Comparison of ENCODE assay signal across 2 worm cellular contexts in genomic region chrIV:15658444-15658843, ce11.
TF ChIP-seq lines count a peak whose summit lies in the region.

No protein-coding gene starts in this region.

TF ChIP-seq in whole organism, L4 larva, 104 proteins besides CTCF, POLR2A, EP300 and RAD21:
- TF ChIP-seq snpc-1.2 (GFP tag; IDR thresholded peaks at IDR 0.05; lab: Robert Waterston, UW) = peak; percentile 59; the same call in 1 of the 2 replicates
- no peak for TF ChIP-seq snpc-4 (tag; optimal IDR thresholded peaks at IDR 0.05; lab: Kevin White, UChicago)

TF ChIP-seq in whole organism, young adult, 124 proteins besides CTCF, POLR2A, EP300 and RAD21:
- no peak for TF ChIP-seq sptf-2 (GFP tag; optimal IDR thresholded peaks at IDR 0.05; lab: Kevin White, UChicago)
- no peak for TF ChIP-seq ekl-4 (GFP tag; IDR thresholded peaks at IDR 0.05; lab: Robert Waterston, UW)
- no peak for TF ChIP-seq snpc-1.3 (tag; optimal IDR thresholded peaks at IDR 0.05; lab: Kevin White, UChicago; ENCODE audit: insufficient read depth)
- no peak for TF ChIP-seq K12H6.12 (tag; optimal IDR thresholded peaks at IDR 0.05; lab: Kevin White, UChicago)
- TF ChIP-seq nhr-80 (tag; optimal IDR thresholded peaks at IDR 0.05; lab: Kevin White, UChicago) = no peak
- TF ChIP-seq hmg-20 (GFP tag; IDR thresholded peaks at IDR 0.05; lab: Robert Waterston, UW) = no peak
- TF ChIP-seq rpc-1 (optimal IDR thresholded peaks at IDR 0.05; lab: Kevin White, UChicago) = no peak
- TF ChIP-seq rpc-1 (tag; optimal IDR thresholded peaks at IDR 0.05; lab: Kevin White, UChicago) = no peak
- TF ChIP-seq lsy-27 (tag; optimal IDR thresholded peaks at IDR 0.05; lab: Kevin White, UChicago; ENCODE audit: borderline replicate concordance, insufficient read depth) = no peak
- TF ChIP-seq snpc-4 (GFP tag; optimal IDR thresholded peaks at IDR 0.05; lab: Kevin White, UChicago) = no peak
- TF ChIP-seq snpc-4 (tag; optimal IDR thresholded peaks at IDR 0.05; lab: Kevin White, UChicago) = peak in 1 of 4 experiments; percentile 30
- TF ChIP-seq cebp-2 (GFP tag; IDR thresholded peaks at IDR 0.05; lab: Robert Waterston, UW) = no peak
- TF ChIP-seq die-1 (tag; optimal IDR thresholded peaks at IDR 0.05; lab: Kevin White, UChicago) = no peak
- TF ChIP-seq attf-6 (GFP tag; IDR thresholded peaks at IDR 0.05; lab: Robert Waterston, UW) = peak; percentile 72
- no peak for TF ChIP-seq B0019.2 (GFP tag; conservative IDR thresholded peaks at IDR 0.05; lab: Robert Waterston, UW)
- no peak for TF ChIP-seq hlh-12 (tag; optimal IDR thresholded peaks at IDR 0.05; lab: Kevin White, UChicago)
- no peak for TF ChIP-seq athp-1 (tag; optimal IDR thresholded peaks at IDR 0.05; lab: Kevin White, UChicago)
- TF ChIP-seq mel-28 (tag; optimal IDR thresholded peaks at IDR 0.05; lab: Kevin White, UChicago; ENCODE audit: borderline replicate concordance) = no peak
- TF ChIP-seq F57A8.1 (GFP tag; optimal IDR thresholded peaks at IDR 0.05; lab: Kevin White, UChicago) = no peak
